Worm (Caenorhabditis elegans): ENCODE measurements around the gene madf-5.

Gene madf-5

ce11 chrII:14567811-14568210, 5.6 kb upstream of the madf-5 start:
- no peak for TF ChIP-seq nhr-179 (tag; optimal IDR thresholded peaks at IDR 0.05)
- peak; percentile 55 for TF ChIP-seq hmg-1.2 (GFP tag; IDR thresholded peaks at IDR 0.05)

DNA sequence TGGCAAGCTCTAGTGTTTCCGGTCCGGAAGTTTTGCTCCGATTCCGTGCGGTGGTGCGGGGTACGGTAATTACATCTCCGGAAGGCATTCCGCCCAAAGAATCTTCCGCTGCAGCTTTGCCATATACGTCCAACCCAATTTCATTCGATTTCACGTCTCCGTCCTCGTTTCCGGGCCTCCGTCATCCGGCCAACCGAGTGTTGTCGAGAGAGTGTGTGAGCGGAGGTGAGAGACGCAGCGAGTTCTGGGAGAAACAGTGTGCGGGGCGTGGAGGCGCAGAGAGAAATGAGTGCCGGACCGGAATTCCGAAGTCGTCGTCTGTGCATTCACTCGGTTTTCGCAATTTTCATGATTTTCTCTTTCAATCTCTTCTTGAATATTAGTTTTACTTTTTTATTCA, 4.1 kb upstream of the madf-5 start:
- TF ChIP-seq B0035.1 (tag; optimal IDR thresholded peaks at IDR 0.05): no peak
- TF ChIP-seq hmg-1.2 (GFP tag; IDR thresholded peaks at IDR 0.05): peak; percentile 98
- TF ChIP-seq lin-26 (GFP tag; IDR thresholded peaks at IDR 0.05): no peak
- TF ChIP-seq egrh-3 (GFP tag; IDR thresholded peaks at IDR 0.05): peak; percentile 58
- TF ChIP-seq K12H6.12 (tag; optimal IDR thresholded peaks at IDR 0.05): peak; percentile 1
- TF ChIP-seq lin-54 (GFP tag; optimal IDR thresholded peaks at IDR 0.05): no peak
- no peak for TF ChIP-seq tlf-1 (GFP tag; optimal IDR thresholded peaks at IDR 0.05)
- peak; percentile 91 for TF ChIP-seq zfh-2 (GFP tag; conservative IDR thresholded peaks at IDR 0.05)
- TF ChIP-seq egl-18 (GFP tag; IDR thresholded peaks at IDR 0.05): no peak

DNA sequence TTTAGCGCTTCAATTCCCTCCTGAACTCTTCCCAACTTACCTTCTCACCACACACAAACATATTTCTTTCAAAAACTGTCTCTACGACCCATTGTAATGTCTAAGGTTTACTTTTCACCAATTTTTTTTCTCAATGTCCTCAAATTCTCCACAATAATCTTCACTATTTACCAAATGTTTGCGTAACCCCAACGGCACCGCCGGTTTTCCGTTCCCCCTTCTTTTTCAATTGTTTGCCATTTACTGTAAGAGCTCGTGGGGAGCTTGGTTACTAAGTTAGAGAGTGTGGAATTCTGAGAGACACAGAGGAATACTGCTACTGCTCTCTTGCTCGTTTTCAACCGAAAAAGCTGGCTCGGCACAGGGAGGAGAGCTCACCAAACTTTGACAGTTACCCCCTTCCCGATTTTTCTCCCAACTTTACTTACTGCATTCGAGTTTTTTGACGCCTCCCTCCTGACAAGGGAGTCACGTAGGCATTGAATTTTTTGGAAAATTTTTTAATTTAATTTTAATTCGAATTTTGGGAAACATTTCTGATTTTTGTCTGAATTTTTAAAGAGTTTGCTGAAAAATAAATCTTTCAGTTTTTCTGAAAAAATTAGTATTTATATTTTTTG, 2.8 kb upstream of the madf-5 start:
- TF ChIP-seq pbrm-1 (GFP tag; IDR thresholded peaks at IDR 0.05) (no peak), cebp-2 (GFP tag; IDR thresholded peaks at IDR 0.05) (no peak), ama-1 (optimal IDR thresholded peaks at IDR 0.05) (no peak), ama-1 (GFP tag; optimal IDR thresholded peaks at IDR 0.05) (no peak), rec-8 (tag; optimal IDR thresholded peaks at IDR 0.05) (no peak), T07F8.4 (tag; optimal IDR thresholded peaks at IDR 0.05) (no peak), ceh-58 (GFP tag; IDR thresholded peaks at IDR 0.05) (no peak)

- TF ChIP-seq nfyb-1 (GFP tag; IDR thresholded peaks at IDR 0.05) (0 out of 2 replicates have a peak, but pooled peaks have one; percentile 14), zfh-2 (GFP tag; conservative IDR thresholded peaks at IDR 0.05) (peak; percentile 79), sdz-38 (tag; optimal IDR thresholded peaks at IDR 0.05) (no peak)
Observed at ce11 chrII:14574790-14575189, 1.4 kb downstream of the madf-5 start.

DNA sequence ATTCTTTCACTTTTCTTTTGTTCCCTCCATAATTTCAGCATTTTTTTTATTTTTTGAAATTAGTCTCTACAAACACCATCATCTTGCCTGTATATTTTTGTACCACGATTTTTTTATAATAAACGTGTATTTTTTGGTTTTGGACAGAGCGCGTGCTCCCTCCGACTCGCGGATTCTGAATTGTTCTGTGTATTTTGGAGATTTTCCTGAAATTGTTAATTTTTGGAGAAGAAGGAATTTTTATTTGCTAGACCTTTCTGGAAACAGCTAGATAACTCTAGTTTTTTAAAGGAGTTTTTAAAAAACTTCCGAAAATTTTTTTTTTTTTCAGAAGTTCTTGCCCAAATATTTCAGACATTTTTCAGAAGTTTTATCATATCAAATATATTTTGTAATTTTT, 3.0 kb downstream of the madf-5 start, which contains the start of gene C01G12.13:
Gene C01G12.13 (plus strand): TSS at position 301 of the 400 bp plus-strand sequence.
- no peak for TF ChIP-seq F57A8.1 (GFP tag; optimal IDR thresholded peaks at IDR 0.05)
- no peak for TF ChIP-seq mxl-1 (tag; optimal IDR thresholded peaks at IDR 0.05)

ce11 chrII:14578013-14578412, 4.6 kb downstream of the madf-5 start, which contains the start of gene nspb-7:
TSS of gene nspb-7 (plus strand) at chrII:14578313.
- no peak for TF ChIP-seq ets-4 (GFP tag; optimal IDR thresholded peaks at IDR 0.05)

DNA sequence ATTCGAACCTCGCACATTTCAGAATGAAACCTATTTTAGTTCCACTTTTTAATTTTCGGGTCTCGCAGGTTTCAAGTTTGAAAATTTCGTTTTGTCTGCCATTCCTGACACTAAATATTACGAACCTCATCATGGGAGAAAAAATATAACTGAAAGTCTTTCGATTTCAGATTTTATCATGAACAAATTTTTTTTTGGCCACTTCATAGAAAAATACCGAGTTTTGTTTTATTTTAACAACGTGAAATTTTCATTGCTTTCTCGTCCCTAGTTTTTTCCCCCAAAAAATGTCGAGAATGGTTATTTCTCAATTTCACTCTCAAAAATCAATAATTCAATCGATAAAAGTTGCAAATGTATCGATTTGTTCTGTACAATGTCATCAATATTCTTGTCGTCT, 5.3 kb downstream of the madf-5 start, which contains the start of gene C01G12.9:
Gene C01G12.9 (plus strand): TSS at position 301 of the 400 bp plus-strand sequence.
- TF ChIP-seq lir-1 (GFP tag; conservative IDR thresholded peaks at IDR 0.05): no peak
- TF ChIP-seq Y53F4B.3 (GFP tag; IDR thresholded peaks at IDR 0.05): no peak
- TF ChIP-seq atf-7 (tag; optimal IDR thresholded peaks at IDR 0.05): no peak

DNA sequence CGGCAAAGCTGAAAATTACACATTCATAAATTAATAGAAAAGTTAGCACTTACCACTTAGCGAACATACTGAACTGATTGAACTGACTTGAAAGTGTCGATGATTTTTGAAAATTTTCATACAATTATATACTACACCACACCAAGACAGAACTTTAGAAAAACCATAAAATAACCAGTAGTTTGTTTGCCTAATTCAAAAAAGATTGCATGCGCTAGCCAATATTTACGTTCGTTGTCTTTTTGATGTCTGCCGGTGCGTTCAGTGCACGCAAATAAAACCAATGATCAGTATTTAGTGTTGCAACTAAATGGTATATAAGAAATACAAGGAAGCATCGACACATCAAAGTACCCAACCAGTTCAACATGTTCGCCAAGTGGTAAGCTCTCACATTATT, 7.1 kb downstream of the madf-5 start, which contains the start of the genes nspb-8 and nspb-9:
Gene nspb-8 (minus strand): TSS at position 101 of the 400 bp plus-strand sequence.
Gene nspb-9 (plus strand): TSS at position 311 of the 400 bp plus-strand sequence.
- no peak for TF ChIP-seq ztf-18 (tag; optimal IDR thresholded peaks at IDR 0.05)
- TF ChIP-seq rcor-1 (GFP tag; IDR thresholded peaks at IDR 0.05): no peak
